Fruit fly (Drosophila melanogaster) whole organism, embryonic: ENCODE data around the gene CG46430.

Experiments used
- CG10321 ChIP-seq: fragments of 200-800 bp; sonication (Bioruptor generic); IDR thresholded peaks from 2 replicates; pipeline ENCODE4 v1.3.6; 2022; ENCODE audit warnings: missing biosample characterization, missing genetic modification characterization
- CG11560 ChIP-seq: fragments of 200-800 bp; sonication (Bioruptor generic); IDR thresholded peaks from 3 replicates; pipeline ENCODE4 v1.3.6; 2022; ENCODE audit warnings: missing biosample characterization, missing genetic modification characterization
- CG12219 ChIP-seq: fragments of 200-800 bp; sonication (Bioruptor generic); optimal IDR thresholded peaks from 3 replicates; lab custom pipeline; 2018; ENCODE audit warnings: missing biosample characterization, mild to moderate bottlenecking, missing genetic modification characterization
- CG15514 ChIP-seq: fragments of 200-800 bp; sonication (Bioruptor generic); optimal IDR thresholded peaks from 3 replicates; lab custom pipeline; 2017; ENCODE audit warnings: missing biosample characterization, missing genetic modification characterization, mild to moderate bottlenecking, moderate library complexity, missing genetic modification reagents
- CG18262 ChIP-seq: fragments of 200-800 bp; optimal IDR thresholded peaks from 3 replicates; lab custom pipeline; 2019; ENCODE audit warnings: missing biosample characterization, mild to moderate bottlenecking, missing genetic modification characterization, moderate library complexity
- CG31365 ChIP-seq: fragments of 200-800 bp; sonication (Bioruptor generic); optimal IDR thresholded peaks from 2 replicates; lab custom pipeline; 2018; ENCODE audit warnings: missing biosample characterization, mild to moderate bottlenecking, missing genetic modification characterization
- CG31388 ChIP-seq: fragments of 200-800 bp; sonication (Bioruptor generic); optimal IDR thresholded peaks from 2 replicates; lab custom pipeline; 2016; ENCODE audit warnings: missing biosample characterization, missing genetic modification characterization
- CG6175 ChIP-seq: fragments of 200-800 bp; sonication (Bioruptor generic); IDR thresholded peaks from 3 replicates; pipeline ENCODE4 v1.3.6; 2022; ENCODE audit warnings: missing biosample characterization, missing genetic modification characterization
- Hr78 ChIP-seq, 2 experiments: fragments of 200-800 bp in 1 of 2; fragments of >200 bp in 1 of 2; sonication (Bioruptor generic) in 1 of 2; optimal IDR thresholded peaks; 2 replicates each; lab custom pipeline; 2017 to 2019; ENCODE audit warnings: missing biosample characterization in 2 of 2, missing genetic modification characterization in 2 of 2, mild to moderate bottlenecking in 1 of 2, moderate library complexity in 1 of 2
- ac ChIP-seq: fragments of 200-800 bp; sonication (Bioruptor generic); optimal IDR thresholded peaks from 3 replicates; lab custom pipeline; 2017; ENCODE audit warnings: missing biosample characterization, mild to moderate bottlenecking, missing genetic modification characterization
- cad ChIP-seq: fragments of >200 bp; optimal IDR thresholded peaks from 2 replicates; lab custom pipeline; 2017; ENCODE audit warnings: missing biosample characterization, missing genetic modification characterization
- her ChIP-seq: fragments of 200-800 bp; sonication (Bioruptor generic); optimal IDR thresholded peaks from 2 replicates; lab custom pipeline; 2016; ENCODE audit warnings: missing biosample characterization, missing genetic modification characterization
- kni ChIP-seq: fragments of 200-800 bp; sonication (Bioruptor generic); optimal IDR thresholded peaks from 3 replicates; lab custom pipeline; 2017; ENCODE audit warnings: mild to moderate bottlenecking, missing biosample characterization, missing genetic modification reagents, missing genetic modification characterization
- nmo ChIP-seq: fragments of 200-800 bp; sonication (Bioruptor generic); optimal IDR thresholded peaks from 2 replicates; lab custom pipeline; 2018; ENCODE audit warnings: missing biosample characterization, mild to moderate bottlenecking, missing genetic modification characterization, moderate library complexity

dm6 chr3L:10528251-10528650 is 49.9 kb downstream of the CG46430 start:
- TF ChIP-seq nmo (GFP tag; lab: Kevin White, UChicago) (no peak), CG10321 (GFP tag; lab: Robert Waterston, UW) (no peak), CG11560 (tag; lab: Robert Waterston, UW) (no peak), her (no peak), CG15514 (GFP tag; lab: Kevin White, UChicago) (no peak), CG18262 (no peak), cad (no peak), CG31365 (no peak), CG31388 (GFP tag; lab: Kevin White, UChicago) (no peak), kni (GFP tag; lab: Kevin White, UChicago) (no peak), CG6175 (GFP tag; lab: Robert Waterston, UW) (no peak), ac (GFP tag; lab: Kevin White, UChicago) (no peak), Hr78 (GFP tag; optimal IDR thresholded peaks at IDR 0.05; lab: Kevin White, UChicago) (no peak), CG12219 (GFP tag; lab: Kevin White, UChicago) (no peak)
